Worm (Caenorhabditis elegans): ENCODE results near the gene C06E1.11.
A peak's percentile ranks its signal among the peaks of the same experiment; 100 is the strongest.

ce11 chrIII:8630833-8631232 lies 14.3 kb upstream of the C06E1.11 start, which contains the start of gene dnj-10:
- TF ChIP-seq flt-1 (GFP tag; IDR thresholded peaks at IDR 0.05) (0 out of 2 replicates have a peak, but pooled peaks have one; percentile 48), klf-2 (GFP tag; conservative IDR thresholded peaks at IDR 0.05) (no peak), tab-1 (GFP tag; IDR thresholded peaks at IDR 0.05) (no peak), ref-1 (GFP tag; conservative IDR thresholded peaks at IDR 0.05) (no peak), T22C8.4 (GFP tag; IDR thresholded peaks at IDR 0.05) (no peak), med-1 (GFP tag; optimal IDR thresholded peaks at IDR 0.05; ENCODE audit: insufficient read depth) (no peak), ztf-23 (GFP tag; IDR thresholded peaks at IDR 0.05) (no peak), ztf-29 (GFP tag; IDR thresholded peaks at IDR 0.05) (no peak)

Measured in whole organism, midembryonic.